Fruit fly (Drosophila melanogaster) whole organism, pupa: ENCODE results near the gene fray.

Experiments used
- CG10348 ChIP-seq: fragments of 200-800 bp; sonication (Bioruptor generic); IDR thresholded peaks from 2 replicates; pipeline ENCODE4 v1.3.6; 2022; ENCODE audit warnings: missing biosample characterization, missing genetic modification characterization
- CG12605 ChIP-seq: fragments of 200-800 bp; sonication (Bioruptor generic); IDR thresholded peaks from 2 replicates; pipeline ENCODE4 v1.3.6; 2022; ENCODE audit warnings: missing biosample characterization, missing genetic modification characterization
- CG13204 ChIP-seq: fragments of 200-800 bp; sonication (Bioruptor generic); optimal IDR thresholded peaks from 2 replicates; lab custom pipeline; 2018; ENCODE audit warnings: missing biosample characterization, mild to moderate bottlenecking, missing genetic modification characterization, moderate library complexity
- CG14655 ChIP-seq: fragments of 200-800 bp; sonication (Bioruptor generic); optimal IDR thresholded peaks from 3 replicates; lab custom pipeline; 2017; ENCODE audit warnings: mild to moderate bottlenecking, missing biosample characterization, missing genetic modification reagents, missing genetic modification characterization
- CG15710 ChIP-seq: fragments of 200-800 bp; sonication (Bioruptor generic); optimal IDR thresholded peaks from 2 replicates; lab custom pipeline; 2018; ENCODE audit warnings: missing biosample characterization, mild to moderate bottlenecking, missing genetic modification characterization, moderate library complexity
- CG17806 ChIP-seq: fragments of 200-800 bp; sonication (Bioruptor generic); optimal IDR thresholded peaks from 2 replicates; lab custom pipeline; 2018; ENCODE audit warnings: missing biosample characterization, mild to moderate bottlenecking, missing genetic modification characterization, moderate library complexity
- CG32121 ChIP-seq: fragments of 200-800 bp; sonication (Bioruptor generic); IDR thresholded peaks from 2 replicates; pipeline ENCODE4 v1.3.6; 2022; ENCODE audit warnings: missing biosample characterization, missing genetic modification characterization
- CG34367 ChIP-seq: fragments of 200-800 bp; sonication (Bioruptor generic); optimal IDR thresholded peaks from 2 replicates; lab custom pipeline; 2018; ENCODE audit warnings: missing biosample characterization, mild to moderate bottlenecking, missing genetic modification characterization
- CG4496 ChIP-seq: fragments of 200-800 bp; sonication (Bioruptor generic); IDR thresholded peaks from 3 replicates; pipeline ENCODE4 v1.3.6; 2022; ENCODE audit warnings: missing biosample characterization, missing genetic modification characterization
- CG8159 ChIP-seq: fragments of 200-800 bp; sonication (Bioruptor generic); optimal IDR thresholded peaks from 3 replicates; lab custom pipeline; 2018; ENCODE audit warnings: missing biosample characterization, mild to moderate bottlenecking, missing genetic modification characterization, moderate library complexity
- CG8301 ChIP-seq: fragments of 200-800 bp; sonication (Bioruptor generic); optimal IDR thresholded peaks from 2 replicates; lab custom pipeline; 2018; ENCODE audit warnings: missing biosample characterization, mild to moderate bottlenecking, missing genetic modification characterization
- CG9948 ChIP-seq: fragments of 200-800 bp; sonication (Bioruptor generic); optimal IDR thresholded peaks from 2 replicates; lab custom pipeline; 2018; ENCODE audit warnings: missing biosample characterization, mild to moderate bottlenecking, missing genetic modification characterization, moderate library complexity
- D1 ChIP-seq: fragments of 200-800 bp; sonication (Bioruptor generic); optimal IDR thresholded peaks from 2 replicates; lab custom pipeline; 2018; ENCODE audit warnings: missing biosample characterization, mild to moderate bottlenecking, missing genetic modification characterization, moderate library complexity
- EcR ChIP-seq: fragments of 200-800 bp; sonication (Bioruptor generic); optimal IDR thresholded peaks from 3 replicates; lab custom pipeline; 2019; ENCODE audit warnings: missing biosample characterization, missing genetic modification characterization, mild to moderate bottlenecking, moderate library complexity, missing genetic modification reagents
- Ets98B ChIP-seq: fragments of 200-800 bp; sonication (Bioruptor generic); IDR thresholded peaks from 2 replicates; pipeline ENCODE4 v1.3.6; 2022; ENCODE audit warnings: missing biosample characterization, missing genetic modification characterization
- Pif1A ChIP-seq: fragments of 200-800 bp; sonication (Bioruptor generic); optimal IDR thresholded peaks from 3 replicates; lab custom pipeline; 2016; ENCODE audit warnings: missing biosample characterization, missing genetic modification characterization
- Pif1B ChIP-seq: fragments of 200-800 bp; sonication (Bioruptor generic); optimal IDR thresholded peaks from 3 replicates; lab custom pipeline; 2016; ENCODE audit warnings: missing biosample characterization, missing genetic modification characterization
- Snoo ChIP-seq: fragments of 200-800 bp; sonication (Bioruptor generic); optimal IDR thresholded peaks from 3 replicates; lab custom pipeline; 2017; ENCODE audit warnings: missing biosample characterization, mild to moderate bottlenecking, missing genetic modification characterization, inconsistent platforms
- fd96Ca ChIP-seq: fragments of 200-800 bp; sonication (Bioruptor generic); IDR thresholded peaks from 3 replicates; pipeline ENCODE4 v1.3.6; 2022; ENCODE audit warnings: missing biosample characterization, missing genetic modification characterization
- gl ChIP-seq: fragments of 200-800 bp; sonication (Bioruptor generic); optimal IDR thresholded peaks from 2 replicates; lab custom pipeline; 2018; ENCODE audit warnings: missing biosample characterization, mild to moderate bottlenecking, missing genetic modification characterization
- rn ChIP-seq: fragments of 200-800 bp; sonication (Bioruptor generic); IDR thresholded peaks from 2 replicates; pipeline ENCODE4 v1.3.6; 2022; ENCODE audit warnings: missing biosample characterization, missing genetic modification characterization

Gene fray

DNA sequence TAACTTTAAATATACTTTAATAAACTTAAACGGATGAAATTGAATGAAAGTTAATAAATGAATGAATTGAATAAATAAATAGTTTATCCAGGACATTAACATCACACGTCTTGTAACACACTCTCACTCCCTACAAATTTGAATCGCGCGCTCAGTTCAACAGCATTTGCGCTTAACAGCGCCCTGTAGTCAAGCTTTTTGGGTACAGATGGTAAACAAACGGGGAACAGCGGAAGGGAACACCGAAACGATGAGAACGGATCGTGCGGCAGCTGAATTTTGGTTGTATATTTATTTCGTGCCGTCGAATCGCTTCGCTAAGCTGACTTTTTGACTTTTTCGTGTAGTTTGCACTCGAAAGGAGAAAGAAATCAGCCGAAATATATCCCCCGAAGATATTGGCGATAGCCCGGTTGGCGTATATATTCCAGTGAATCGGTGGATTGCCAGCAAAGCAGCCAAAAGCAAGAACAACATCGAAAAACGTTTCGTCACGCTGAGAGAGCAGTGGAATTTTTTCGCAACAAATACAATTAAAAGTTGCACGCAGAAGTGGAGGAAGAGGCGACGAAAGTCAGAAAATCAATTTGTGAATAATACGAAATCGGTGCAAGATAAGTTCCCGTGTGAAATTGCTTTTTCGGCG lies at the start of gene fray, which contains the start of gene CG7694:
TSS of gene fray (plus strand) at position 247 of the 646 bp plus-strand sequence.
TSS of gene CG7694 (plus strand) at position 247 of the 646 bp plus-strand sequence.
- TF ChIP-seq Ets98B (GFP tag; lab: Robert Waterston, UW) (no peak), CG8159 (tag; lab: Kevin White, UChicago) (no peak), rn (no peak), Snoo (tag; lab: Kevin White, UChicago) (no peak), CG34367 (tag; lab: Kevin White, UChicago) (no peak), EcR (GFP tag; lab: Kevin White, UChicago) (no peak), D1 (tag; lab: Kevin White, UChicago) (no peak), CG8301 (tag; lab: Kevin White, UChicago) (no peak), CG12605 (GFP tag; lab: Robert Waterston, UW) (no peak), Pif1A (GFP tag; lab: Kevin White, UChicago) (no peak)

DNA sequence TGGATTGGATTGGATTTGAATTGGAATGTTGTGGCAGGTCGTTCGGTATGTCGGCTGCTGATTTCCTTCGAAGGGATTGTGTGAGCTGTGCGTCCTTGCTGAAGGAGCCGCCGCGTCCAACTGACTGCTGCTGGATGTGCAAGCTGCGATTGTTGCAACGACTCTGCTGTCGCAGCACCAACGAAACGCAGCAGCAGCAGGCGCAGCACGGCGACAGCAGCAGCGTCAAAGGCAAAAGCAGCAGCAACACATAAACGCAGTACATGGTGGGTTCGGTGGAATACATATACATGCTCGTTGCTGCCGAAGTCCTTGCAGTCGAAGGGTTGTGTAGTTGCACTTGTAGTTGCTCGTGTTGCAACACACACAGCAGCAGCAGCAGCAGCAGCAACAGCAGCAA lies 27.4 kb upstream of the fray start, which contains the start of gene fru:
TSS of gene fru (minus strand) at position 101 of the 400 bp plus-strand sequence.
- TF ChIP-seq Snoo (tag; lab: Kevin White, UChicago): no peak
- no peak for TF ChIP-seq CG4496 (GFP tag; lab: Robert Waterston, UW)
- no peak for TF ChIP-seq CG32121 (GFP tag; lab: Robert Waterston, UW)
- TF ChIP-seq CG14655: no peak
- no peak for TF ChIP-seq Pif1A (GFP tag; lab: Kevin White, UChicago)
- TF ChIP-seq gl (tag; lab: Kevin White, UChicago): no peak
- no peak for TF ChIP-seq EcR (GFP tag; lab: Kevin White, UChicago)
- TF ChIP-seq CG9948 (tag; lab: Kevin White, UChicago): no peak
- no peak for TF ChIP-seq CG8301 (tag; lab: Kevin White, UChicago)
- no peak for TF ChIP-seq D1 (tag; lab: Kevin White, UChicago)
- TF ChIP-seq CG13204 (GFP tag; lab: Kevin White, UChicago): no peak
- no peak for TF ChIP-seq CG15710 (tag; lab: Kevin White, UChicago)
- TF ChIP-seq fd96Ca (GFP tag; lab: Robert Waterston, UW): no peak
- TF ChIP-seq CG10348: no peak
- TF ChIP-seq CG17806 (tag; lab: Kevin White, UChicago): no peak

DNA sequence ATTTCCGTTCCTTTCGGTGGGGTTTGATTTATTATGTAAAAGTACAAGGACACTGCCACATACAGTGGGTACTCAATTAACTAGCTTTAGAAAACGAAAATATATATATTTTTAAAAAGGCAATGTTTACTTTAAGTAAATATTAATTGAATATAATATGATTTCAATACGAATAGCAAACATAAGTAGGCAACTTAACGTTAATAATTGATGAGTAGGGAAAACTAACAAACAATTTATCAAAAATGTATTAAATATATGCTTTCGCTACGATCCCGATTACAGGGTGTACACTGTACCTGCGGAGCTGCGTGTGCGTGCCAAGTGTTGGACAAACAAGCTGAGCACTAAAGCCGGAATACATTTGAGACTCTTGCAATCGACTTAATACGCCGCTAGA lies 26.7 kb upstream of the fray start:
- no peak for TF ChIP-seq CG17806 (tag; lab: Kevin White, UChicago)
- TF ChIP-seq CG8159 (tag; lab: Kevin White, UChicago): no peak
- TF ChIP-seq CG13204 (GFP tag; lab: Kevin White, UChicago): no peak
- no peak for TF ChIP-seq gl (tag; lab: Kevin White, UChicago)

dm6 chr3R:18546972-18547371 lies 25.9 kb upstream of the fray start:
- TF ChIP-seq Snoo (tag; lab: Kevin White, UChicago) (no peak), CG15710 (tag; lab: Kevin White, UChicago) (no peak), D1 (tag; lab: Kevin White, UChicago) (no peak), CG10348 (no peak), CG8159 (tag; lab: Kevin White, UChicago) (no peak), CG12605 (GFP tag; lab: Robert Waterston, UW) (no peak), fd96Ca (GFP tag; lab: Robert Waterston, UW) (no peak), CG9948 (tag; lab: Kevin White, UChicago) (no peak), Pif1B (GFP tag; lab: Kevin White, UChicago) (no peak), CG8301 (tag; lab: Kevin White, UChicago) (no peak), CG17806 (tag; lab: Kevin White, UChicago) (no peak), gl (tag; lab: Kevin White, UChicago) (no peak), CG34367 (tag; lab: Kevin White, UChicago) (no peak), CG13204 (GFP tag; lab: Kevin White, UChicago) (no peak), CG32121 (GFP tag; lab: Robert Waterston, UW) (no peak), Pif1A (GFP tag; lab: Kevin White, UChicago) (no peak), Ets98B (GFP tag; lab: Robert Waterston, UW) (no peak), rn (no peak), EcR (GFP tag; lab: Kevin White, UChicago) (no peak)

DNA sequence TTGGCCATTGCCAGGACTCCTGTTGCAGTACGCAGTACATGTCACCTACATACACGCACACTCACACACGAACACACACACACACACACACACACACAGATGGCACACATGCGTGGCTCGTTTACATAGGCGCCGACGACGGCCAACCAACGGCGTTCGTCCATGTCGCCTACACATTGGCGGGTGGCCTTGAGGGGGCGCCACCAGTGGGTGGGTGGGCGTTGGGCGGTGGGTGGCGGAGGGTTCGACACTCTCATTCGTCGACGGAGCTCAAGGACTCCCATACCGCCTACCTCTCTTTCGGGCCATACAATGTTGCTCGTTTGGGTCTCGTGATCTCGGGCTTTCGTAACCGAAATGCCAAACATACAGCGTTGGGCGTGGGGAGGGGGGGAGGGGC lies 24.1 kb upstream of the fray start:
- TF ChIP-seq CG12605 (GFP tag; lab: Robert Waterston, UW): no peak
- no peak for TF ChIP-seq Pif1B (GFP tag; lab: Kevin White, UChicago)
- TF ChIP-seq Ets98B (GFP tag; lab: Robert Waterston, UW): no peak
- no peak for TF ChIP-seq CG4496 (GFP tag; lab: Robert Waterston, UW)
- no peak for TF ChIP-seq EcR (GFP tag; lab: Kevin White, UChicago)

- TF ChIP-seq rn (no peak), CG4496 (GFP tag; lab: Robert Waterston, UW) (no peak), D1 (tag; lab: Kevin White, UChicago) (no peak), Pif1B (GFP tag; lab: Kevin White, UChicago) (no peak), CG32121 (GFP tag; lab: Robert Waterston, UW) (no peak), Snoo (tag; lab: Kevin White, UChicago) (no peak), CG34367 (tag; lab: Kevin White, UChicago) (no peak), CG17806 (tag; lab: Kevin White, UChicago) (no peak), CG10348 (no peak), Pif1A (GFP tag; lab: Kevin White, UChicago) (no peak), Ets98B (GFP tag; lab: Robert Waterston, UW) (no peak), CG15710 (tag; lab: Kevin White, UChicago) (no peak), CG9948 (tag; lab: Kevin White, UChicago) (no peak), CG14655 (no peak), gl (tag; lab: Kevin White, UChicago) (no peak), fd96Ca (GFP tag; lab: Robert Waterston, UW) (no peak), CG12605 (GFP tag; lab: Robert Waterston, UW) (no peak), CG8301 (tag; lab: Kevin White, UChicago) (no peak), CG13204 (GFP tag; lab: Kevin White, UChicago) (no peak)
Measured at dm6 chr3R:18559569-18559968, 13.3 kb upstream of the fray start, which contains the start of gene CG7691. Gene CG7691, plus strand, starts transcription at chr3R:18559869.
